Worm (Caenorhabditis elegans): ENCODE measurements around the gene plc-1.

The plc-1 gene

ce11 chrX:10804441-10804840 is 34.0 kb downstream of the plc-1 start, which contains the start of gene F31B12.4:
TSS of gene F31B12.4 (plus strand) at chrX:10804741.
- TF ChIP-seq K09A11.1 (tag; optimal IDR thresholded peaks at IDR 0.05; ENCODE audit: insufficient read depth) (no peak), syd-9 (tag; optimal IDR thresholded peaks at IDR 0.05) (no peak), unc-55 (GFP tag; optimal IDR thresholded peaks at IDR 0.05) (no peak), zip-5 (tag; optimal IDR thresholded peaks at IDR 0.05) (no peak), dve-1 (tag; optimal IDR thresholded peaks at IDR 0.05) (no peak), ztf-16 (tag; optimal IDR thresholded peaks at IDR 0.05) (no peak), unc-42 (tag; optimal IDR thresholded peaks at IDR 0.05) (no peak), nhr-232 (tag; optimal IDR thresholded peaks at IDR 0.05) (no peak), rnt-1 (tag; optimal IDR thresholded peaks at IDR 0.05) (no peak), nhr-11 (tag; optimal IDR thresholded peaks at IDR 0.05) (no peak), elt-2 (tag; optimal IDR thresholded peaks at IDR 0.05) (no peak)

- TF ChIP-seq ceh-9 (tag; optimal IDR thresholded peaks at IDR 0.05) (no peak), ceh-30 (tag; optimal IDR thresholded peaks at IDR 0.05) (no peak), ceh-45 (GFP tag; IDR thresholded peaks at IDR 0.05) (no peak), pha-4 (tag; optimal IDR thresholded peaks at IDR 0.05) (no peak), ceh-34 (tag; optimal IDR thresholded peaks at IDR 0.05) (no peak), pat-9 (tag; optimal IDR thresholded peaks at IDR 0.05) (no peak), ceh-22 (tag; optimal IDR thresholded peaks at IDR 0.05) (no peak), ama-1 (optimal IDR thresholded peaks at IDR 0.05) (no peak), ceh-24 (tag; optimal IDR thresholded peaks at IDR 0.05) (no peak), tbx-2 (tag; optimal IDR thresholded peaks at IDR 0.05) (no peak), ttx-3 (tag; optimal IDR thresholded peaks at IDR 0.05) (no peak), pqm-1 (tag; optimal IDR thresholded peaks at IDR 0.05) (no peak), pax-1 (tag; optimal IDR thresholded peaks at IDR 0.05) (no peak), F13H6.1 (tag; optimal IDR thresholded peaks at IDR 0.05) (no peak)
Measured at ce11 chrX:10794647-10795046, 43.8 kb downstream of the plc-1 start, which contains the start of gene T05A10.6. TSS of gene T05A10.6 (minus strand) at chrX:10794747.

ce11 chrX:10792435-10792834 is 46.0 kb downstream of the plc-1 start, which contains the start of gene vap-2:
TSS of gene vap-2 (minus strand) at chrX:10792535.
- TF ChIP-seq pha-4 (tag; optimal IDR thresholded peaks at IDR 0.05) (no peak), ceh-6 (GFP tag; optimal IDR thresholded peaks at IDR 0.05) (no peak), nhr-232 (tag; optimal IDR thresholded peaks at IDR 0.05) (no peak), hlh-13 (GFP tag; optimal IDR thresholded peaks at IDR 0.05) (no peak), madf-2 (tag; optimal IDR thresholded peaks at IDR 0.05) (no peak), hlh-30 (tag; optimal IDR thresholded peaks at IDR 0.05; ENCODE audit: insufficient read depth) (no peak)

ce11 chrX:10787203-10787602 is 51.2 kb downstream of the plc-1 start, which contains the start of gene ttr-14:
TSS of gene ttr-14 (plus strand) at chrX:10787503.
- TF ChIP-seq odd-2 (tag; optimal IDR thresholded peaks at IDR 0.05) (no peak), gmeb-2 (tag; optimal IDR thresholded peaks at IDR 0.05) (no peak), ceh-2 (tag; optimal IDR thresholded peaks at IDR 0.05) (no peak), eyg-1 (tag; optimal IDR thresholded peaks at IDR 0.05) (no peak), nhr-11 (tag; optimal IDR thresholded peaks at IDR 0.05) (no peak), F13H6.1 (tag; optimal IDR thresholded peaks at IDR 0.05) (no peak), hlh-6 (tag; optimal IDR thresholded peaks at IDR 0.05) (no peak), ceh-48 (tag; optimal IDR thresholded peaks at IDR 0.05) (no peak), sdc-2 (tag; optimal IDR thresholded peaks at IDR 0.05) (no peak), unc-42 (tag; optimal IDR thresholded peaks at IDR 0.05) (no peak), hlh-13 (GFP tag; optimal IDR thresholded peaks at IDR 0.05) (no peak), Y22D7AL.16 (tag; optimal IDR thresholded peaks at IDR 0.05) (no peak), pros-1 (tag; optimal IDR thresholded peaks at IDR 0.05) (no peak), fax-1 (tag; optimal IDR thresholded peaks at IDR 0.05) (no peak), ets-4 (tag; optimal IDR thresholded peaks at IDR 0.05) (no peak), sox-2 (GFP tag; IDR thresholded peaks at IDR 0.05) (no peak), unc-86 (tag; optimal IDR thresholded peaks at IDR 0.05) (no peak), pha-4 (tag; optimal IDR thresholded peaks at IDR 0.05) (no peak), nfya-1 (tag; optimal IDR thresholded peaks at IDR 0.05) (no peak)

Measured in whole organism, late embryonic.